Worm (Caenorhabditis elegans) whole organism, young adult: ENCODE data around the gene tatn-1.

Source experiments
- F55B11.4 ChIP-seq: sonication (generic microtip); optimal IDR thresholded peaks from 2 replicates; lab custom pipeline; 2016; ENCODE audit warnings: missing compliant biosample characterization, missing genetic modification characterization, borderline replicate concordance; ENCODE audit not compliant: insufficient read depth
- K11D2.4 ChIP-seq: fragments of 200-800 bp; sonication (Bioruptor generic); IDR thresholded peaks from 2 replicates; pipeline ENCODE4 v1.3.6; 2022; ENCODE audit warnings: missing genetic modification reagents, missing genetic modification characterization, missing compliant biosample characterization
- K12H6.12 ChIP-seq: fragments of 200-800 bp; sonication (Bioruptor generic); optimal IDR thresholded peaks from 2 replicates; lab custom pipeline; 2018; ENCODE audit warnings: mild to moderate bottlenecking, missing genetic modification characterization, missing compliant biosample characterization
- Y67H2A.10 ChIP-seq: fragments of 200-800 bp; sonication (Bioruptor generic); conservative IDR thresholded peaks from 2 replicates; pipeline ENCODE4 v1.3.6; 2022; ENCODE audit warnings: missing genetic modification reagents, missing genetic modification characterization, missing compliant biosample characterization
- ZK185.1 ChIP-seq: sonication (generic microtip); optimal IDR thresholded peaks from 2 replicates; lab custom pipeline; 2016; ENCODE audit warnings: mild to moderate bottlenecking, missing genetic modification characterization, missing compliant biosample characterization; ENCODE audit not compliant: poor library complexity, severe bottlenecking
- ama-1 ChIP-seq, 3 experiments: fragments of 150-350 bp in 1 of 3; sonication (generic microtip) in 2 of 3; optimal IDR thresholded peaks; 2 replicates each; lab custom pipeline; 2014 to 2018; ENCODE audit warnings: missing biosample characterization in 2 of 3, missing genetic modification characterization in 2 of 3, missing genetic modification reagents in 2 of 3
- attf-5 ChIP-seq: fragments of 200-800 bp; sonication (Bioruptor generic); optimal IDR thresholded peaks from 2 replicates; lab custom pipeline; 2018; ENCODE audit warnings: mild to moderate bottlenecking, missing genetic modification characterization, missing compliant biosample characterization
- ccch-3 ChIP-seq: fragments of 200-800 bp; sonication (Bioruptor generic); optimal IDR thresholded peaks from 2 replicates; lab custom pipeline; 2018; ENCODE audit warnings: mild to moderate bottlenecking, missing genetic modification characterization, missing compliant biosample characterization
- cebp-1 ChIP-seq, 2 experiments: fragments of 200-800 bp in 1 of 2; sonication (Bioruptor generic) in 1 of 2; sonication (generic microtip) in 1 of 2; IDR thresholded peaks in 1 of 2; optimal IDR thresholded peaks in 1 of 2; 2 replicates each; pipeline versions ENCODE4 v1.3.6 to Lab custom; 2017 to 2022; ENCODE audit warnings: missing compliant biosample characterization in 2 of 2, missing genetic modification characterization in 2 of 2, mild to moderate bottlenecking in 1 of 2, missing genetic modification reagents in 1 of 2, moderate library complexity in 1 of 2
- ceh-27 ChIP-seq: fragments of 200-800 bp; sonication (Bioruptor generic); optimal IDR thresholded peaks from 2 replicates; lab custom pipeline; 2018; ENCODE audit warnings: mild to moderate bottlenecking, missing genetic modification characterization, moderate library complexity, missing compliant biosample characterization
- ceh-40 ChIP-seq: fragments of 200-800 bp; sonication (Bioruptor generic); IDR thresholded peaks from 2 replicates; pipeline ENCODE4 v1.3.6; 2022; ENCODE audit warnings: missing genetic modification characterization, missing compliant biosample characterization
- ceh-58 ChIP-seq: fragments of 200-800 bp; sonication (Bioruptor generic); IDR thresholded peaks from 2 replicates; pipeline ENCODE4 v1.3.6; 2022; ENCODE audit warnings: missing genetic modification characterization, missing compliant biosample characterization
- die-1 ChIP-seq: sonication (generic microtip); optimal IDR thresholded peaks from 2 replicates; lab custom pipeline; 2016; ENCODE audit warnings: missing genotype, mild to moderate bottlenecking, missing genetic modification characterization, missing compliant biosample characterization
- dox-1 ChIP-seq: fragments of 200-800 bp; sonication (Bioruptor generic); IDR thresholded peaks from 2 replicates; pipeline ENCODE4 v1.3.6; 2022; ENCODE audit warnings: missing genetic modification reagents, missing genetic modification characterization, missing compliant biosample characterization
- egl-18 ChIP-seq: fragments of 200-800 bp; sonication (Bioruptor generic); IDR thresholded peaks from 2 replicates; pipeline ENCODE4 v1.3.6; 2022; ENCODE audit warnings: missing genetic modification reagents, missing genetic modification characterization, missing compliant biosample characterization
- fkh-3 ChIP-seq: sonication (generic microtip); optimal IDR thresholded peaks from 2 replicates; lab custom pipeline; 2016; ENCODE audit warnings: mild to moderate bottlenecking, missing genetic modification characterization, missing compliant biosample characterization
- gei-17 ChIP-seq: fragments of 200-800 bp; sonication (Bioruptor generic); optimal IDR thresholded peaks from 2 replicates; lab custom pipeline; 2018; ENCODE audit warnings: mild to moderate bottlenecking, missing genetic modification characterization, missing compliant biosample characterization
- hlh-12 ChIP-seq: sonication (generic microtip); optimal IDR thresholded peaks from 2 replicates; lab custom pipeline; 2016; ENCODE audit warnings: missing genetic modification characterization, missing compliant biosample characterization
- hmg-1.2 ChIP-seq: fragments of 200-800 bp; sonication (Bioruptor generic); IDR thresholded peaks from 2 replicates; pipeline ENCODE4 v1.3.6; 2022; ENCODE audit warnings: missing genetic modification reagents, missing genetic modification characterization, missing compliant biosample characterization
- let-607 ChIP-seq, 2 experiments: fragments of 200-800 bp in 1 of 2; sonication (Bioruptor generic) in 1 of 2; sonication (generic microtip) in 1 of 2; optimal IDR thresholded peaks; 2 replicates each; lab custom pipeline; 2016 to 2018; ENCODE audit warnings: mild to moderate bottlenecking in 2 of 2, missing compliant biosample characterization in 2 of 2, missing genetic modification characterization in 2 of 2, moderate library complexity in 2 of 2, missing genotype in 1 of 2
- lin-26 ChIP-seq: fragments of 200-800 bp; sonication (Bioruptor generic); IDR thresholded peaks from 2 replicates; pipeline ENCODE4 v1.3.6; 2022; ENCODE audit warnings: missing genetic modification reagents, missing genetic modification characterization, missing compliant biosample characterization
- lin-40 ChIP-seq: sonication (generic microtip); optimal IDR thresholded peaks from 2 replicates; lab custom pipeline; 2016; ENCODE audit warnings: missing genetic modification characterization, mild to moderate bottlenecking, missing compliant biosample characterization, missing genotype, missing genetic modification reagents
- lir-1 ChIP-seq: fragments of 200-800 bp; sonication (Bioruptor generic); conservative IDR thresholded peaks from 2 replicates; pipeline ENCODE4 v1.3.6; 2022; ENCODE audit warnings: missing genetic modification reagents, missing genetic modification characterization, missing compliant biosample characterization
- madf-10 ChIP-seq: sonication (generic microtip); optimal IDR thresholded peaks from 2 replicates; lab custom pipeline; 2016; ENCODE audit warnings: mild to moderate bottlenecking, missing genetic modification characterization, missing compliant biosample characterization
- madf-3 ChIP-seq: fragments of 200-800 bp; sonication (Bioruptor generic); IDR thresholded peaks from 2 replicates; pipeline ENCODE4 v1.3.6; 2022; ENCODE audit warnings: missing genetic modification reagents, missing genetic modification characterization, missing compliant biosample characterization
- mcd-1 ChIP-seq: fragments of 200-800 bp; sonication (Bioruptor generic); IDR thresholded peaks from 2 replicates; pipeline ENCODE4 v1.3.6; 2022; ENCODE audit warnings: missing genetic modification reagents, missing genetic modification characterization, missing compliant biosample characterization
- nhr-27 ChIP-seq: fragments of 200-800 bp; sonication (Bioruptor generic); optimal IDR thresholded peaks from 2 replicates; lab custom pipeline; 2018; ENCODE audit warnings: mild to moderate bottlenecking, missing genetic modification characterization, moderate library complexity, missing compliant biosample characterization
- nhr-80 ChIP-seq: sonication (generic microtip); optimal IDR thresholded peaks from 2 replicates; lab custom pipeline; 2016; ENCODE audit warnings: missing genetic modification characterization, missing compliant biosample characterization
- sea-2 ChIP-seq: fragments of 200-800 bp; sonication (Bioruptor generic); IDR thresholded peaks from 2 replicates; pipeline ENCODE4 v1.3.6; 2022; ENCODE audit warnings: missing genetic modification characterization, missing compliant biosample characterization
- snpc-1.1 ChIP-seq: sonication (generic microtip); optimal IDR thresholded peaks from 2 replicates; lab custom pipeline; 2017; ENCODE audit warnings: missing genetic modification characterization, mild to moderate bottlenecking, missing compliant biosample characterization, antibody characterized with exemption, moderate library complexity, missing genotype, missing genetic modification reagents; ENCODE audit not compliant: insufficient read depth
- snpc-1.3 ChIP-seq: sonication (generic microtip); optimal IDR thresholded peaks from 2 replicates; lab custom pipeline; 2017; ENCODE audit warnings: missing genetic modification characterization, mild to moderate bottlenecking, missing compliant biosample characterization, antibody characterized with exemption, moderate library complexity, missing genotype, missing genetic modification reagents; ENCODE audit not compliant: insufficient read depth
- snpc-4 ChIP-seq, 5 experiments: fragments of 150-350 bp in 1 of 5; sonication (generic microtip) in 4 of 5; optimal IDR thresholded peaks; 2 replicates each; lab custom pipeline; 2014 to 2018; ENCODE audit warnings: missing genetic modification characterization in 5 of 5, missing biosample characterization in 3 of 5, antibody characterized with exemption in 2 of 5, mild to moderate bottlenecking in 2 of 5, missing compliant biosample characterization in 2 of 5, missing genotype in 2 of 5, moderate library complexity in 2 of 5, missing genetic modification reagents in 1 of 5
- somi-1 ChIP-seq: fragments of 200-800 bp; sonication (Bioruptor generic); optimal IDR thresholded peaks from 2 replicates; lab custom pipeline; 2018; ENCODE audit warnings: mild to moderate bottlenecking, missing genetic modification characterization, missing compliant biosample characterization
- sptf-2 ChIP-seq: fragments of 200-800 bp; sonication (Bioruptor generic); optimal IDR thresholded peaks from 2 replicates; lab custom pipeline; 2018; ENCODE audit warnings: mild to moderate bottlenecking, missing genetic modification characterization, missing compliant biosample characterization
- tlf-1 ChIP-seq: fragments of 200-800 bp; sonication (Bioruptor generic); optimal IDR thresholded peaks from 2 replicates; lab custom pipeline; 2018; ENCODE audit warnings: mild to moderate bottlenecking, missing genetic modification characterization, missing compliant biosample characterization
- ztf-18 ChIP-seq: sonication (generic microtip); optimal IDR thresholded peaks from 2 replicates; lab custom pipeline; 2016; ENCODE audit warnings: missing genotype, mild to moderate bottlenecking, missing genetic modification characterization, missing compliant biosample characterization
- ztf-25 ChIP-seq: fragments of 200-800 bp; sonication (Bioruptor generic); IDR thresholded peaks from 2 replicates; pipeline ENCODE4 v1.3.6; 2022; ENCODE audit warnings: missing genetic modification reagents, missing genetic modification characterization, missing compliant biosample characterization
- ztf-26 ChIP-seq: sonication (generic microtip); optimal IDR thresholded peaks from 2 replicates; lab custom pipeline; 2017; ENCODE audit warnings: missing genetic modification characterization, missing compliant biosample characterization

tatn-1 gene

DNA sequence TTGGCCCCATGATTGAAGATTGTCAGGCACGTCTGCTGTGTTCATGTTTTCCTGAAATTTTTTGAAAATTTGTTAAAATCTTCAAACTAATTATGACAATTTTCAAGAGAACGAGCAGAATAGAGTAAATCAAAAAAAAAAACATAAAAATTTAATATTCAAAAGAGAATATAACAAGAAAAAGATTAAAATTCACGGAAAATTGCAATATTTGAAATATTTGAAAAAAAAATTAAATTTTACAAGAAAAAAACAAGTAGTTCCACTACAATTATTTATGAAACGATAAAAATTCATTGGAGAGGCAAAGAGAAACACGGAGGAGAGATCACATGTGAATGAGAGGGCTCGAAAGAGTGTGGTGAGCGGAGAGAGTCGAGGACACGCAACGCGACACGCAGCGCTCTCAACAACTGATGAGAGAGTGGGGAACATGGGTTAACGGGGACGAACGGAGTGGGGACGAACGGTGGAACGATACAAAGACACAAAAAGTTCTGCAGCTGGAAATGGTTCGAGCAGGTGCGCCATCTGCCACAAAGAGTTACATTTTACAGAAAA, 33.8 kb downstream of the tatn-1 start, which contains the start of gene mbk-1:
Gene mbk-1 (minus strand): TSS at position 51 of the 561 bp plus-strand sequence.
- no peak for TF ChIP-seq ceh-40 (GFP tag; lab: Robert Waterston, UW)
- TF ChIP-seq cebp-1 (GFP tag; IDR thresholded peaks at IDR 0.05; lab: Robert Waterston, UW): no peak
- peak; percentile 73 for TF ChIP-seq cebp-1 (tag; optimal IDR thresholded peaks at IDR 0.05; lab: Kevin White, UChicago)
- TF ChIP-seq attf-5: peak; percentile 58
- TF ChIP-seq nhr-80: peak; percentile 81
- peak in 1 of 2 experiments; percentile 49 for TF ChIP-seq let-607 (tag; optimal IDR thresholded peaks at IDR 0.05; lab: Kevin White, UChicago)
- peak; percentile 41 for TF ChIP-seq madf-10 (tag; lab: Kevin White, UChicago)
- TF ChIP-seq sea-2 (GFP tag; lab: Robert Waterston, UW): no peak
- TF ChIP-seq sptf-2: no peak
- TF ChIP-seq hlh-12: no peak
- peak; percentile 88 for TF ChIP-seq hmg-1.2 (GFP tag; lab: Robert Waterston, UW)
- no peak for TF ChIP-seq ceh-58
- 0 out of 2 replicates have a peak, but pooled peaks have one; percentile 23 for TF ChIP-seq K11D2.4
- 0 out of 2 replicates have a peak, but pooled peaks have one; percentile 54 for TF ChIP-seq lir-1 (GFP tag; lab: Robert Waterston, UW)
- peak; percentile 6 for TF ChIP-seq ztf-26 (tag; lab: Kevin White, UChicago)
- peak; percentile 60 for TF ChIP-seq lin-40 (tag; lab: Kevin White, UChicago)
- peak; percentile 1 for TF ChIP-seq ztf-18 (tag; lab: Kevin White, UChicago)
- peak; percentile 35; the same call in 1 of the 2 replicates for TF ChIP-seq mcd-1 (GFP tag; lab: Robert Waterston, UW)
- TF ChIP-seq lin-26 (GFP tag; lab: Robert Waterston, UW): peak; percentile 57; the same call in 1 of the 2 replicates
- TF ChIP-seq snpc-4 (GFP tag; optimal IDR thresholded peaks at IDR 0.05; lab: Kevin White, UChicago): no peak
- peak in 3 of 4 experiments; percentile 31 to 40 (median 35) for TF ChIP-seq snpc-4 (tag; optimal IDR thresholded peaks at IDR 0.05; lab: Kevin White, UChicago)
- TF ChIP-seq ceh-27 (GFP tag; lab: Kevin White, UChicago): peak; percentile 81
- TF ChIP-seq ztf-25: no peak
- TF ChIP-seq die-1 (tag; lab: Kevin White, UChicago): peak; percentile 4
- peak; percentile 29 for TF ChIP-seq K12H6.12 (tag; lab: Kevin White, UChicago)
- TF ChIP-seq madf-3 (GFP tag; lab: Robert Waterston, UW): peak; percentile 87
- peak; percentile 16 for TF ChIP-seq gei-17

DNA sequence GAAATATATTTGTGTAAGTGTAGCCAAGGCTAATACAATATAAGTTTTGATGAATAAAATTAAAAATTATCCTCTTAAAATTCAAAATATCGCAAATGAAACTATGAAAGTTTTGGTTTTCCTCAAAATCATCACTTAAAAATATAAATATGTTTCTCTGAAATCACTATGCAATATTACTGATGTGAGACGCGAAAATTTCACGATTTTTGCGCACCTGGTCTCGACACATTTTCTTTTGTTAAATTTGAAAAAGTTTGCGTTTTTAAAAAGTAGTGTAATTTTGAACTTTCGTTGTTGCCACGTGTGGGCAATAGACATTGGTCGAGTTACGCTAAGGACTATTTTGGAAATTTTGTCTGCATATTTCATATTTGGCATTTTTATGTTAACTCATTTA, 38.0 kb downstream of the tatn-1 start:
- TF ChIP-seq hmg-1.2 (GFP tag; lab: Robert Waterston, UW): no peak
- no peak for TF ChIP-seq ztf-25
- TF ChIP-seq die-1 (tag; lab: Kevin White, UChicago): no peak
- TF ChIP-seq dox-1 (GFP tag; lab: Robert Waterston, UW): no peak
- no peak for TF ChIP-seq somi-1 (GFP tag; lab: Kevin White, UChicago)
- no peak for TF ChIP-seq egl-18
- no peak for TF ChIP-seq nhr-27
- no peak for TF ChIP-seq fkh-3 (tag; lab: Kevin White, UChicago)
- TF ChIP-seq Y67H2A.10 (GFP tag; lab: Robert Waterston, UW): no peak
- TF ChIP-seq snpc-1.3 (tag; lab: Kevin White, UChicago): no peak
- no peak for TF ChIP-seq ama-1 (optimal IDR thresholded peaks at IDR 0.05; lab: Kevin White, UChicago)
- no peak for TF ChIP-seq ama-1 (GFP tag; optimal IDR thresholded peaks at IDR 0.05; lab: Kevin White, UChicago)
- no peak for TF ChIP-seq tlf-1 (GFP tag; lab: Kevin White, UChicago)
- TF ChIP-seq ccch-3 (GFP tag; lab: Kevin White, UChicago): no peak
- TF ChIP-seq F55B11.4 (tag; lab: Kevin White, UChicago): no peak
- TF ChIP-seq snpc-1.1: no peak
- TF ChIP-seq ZK185.1 (tag; lab: Kevin White, UChicago): no peak
